Worm (Caenorhabditis elegans) whole organism, early embryonic: Measurements from ENCODE around the gene lin-8.

Experiments
- B0310.2 ChIP-seq: sonication (generic microtip); optimal IDR thresholded peaks from 2 replicates; lab custom pipeline; 2016; ENCODE audit warnings: mild to moderate bottlenecking, missing genetic modification characterization, missing compliant biosample characterization
- F13C5.2 ChIP-seq: sonication (generic microtip); optimal IDR thresholded peaks from 2 replicates; lab custom pipeline; 2017; ENCODE audit warnings: mild to moderate bottlenecking, missing genetic modification characterization, inconsistent platforms, missing compliant biosample characterization
- aly-1 ChIP-seq: sonication (generic microtip); optimal IDR thresholded peaks from 2 replicates; lab custom pipeline; 2016; ENCODE audit warnings: missing genetic modification characterization, missing compliant biosample characterization
- ama-1 ChIP-seq: fragments of 150-350 bp; optimal IDR thresholded peaks from 2 replicates; lab custom pipeline; 2014
- ceh-13 ChIP-seq: fragments of 200-800 bp; sonication (Bioruptor generic); optimal IDR thresholded peaks from 2 replicates; lab custom pipeline; 2018; ENCODE audit warnings: mild to moderate bottlenecking, missing genetic modification characterization, missing compliant biosample characterization
- ceh-36 ChIP-seq: sonication (generic microtip); optimal IDR thresholded peaks from 2 replicates; lab custom pipeline; 2016; ENCODE audit warnings: missing genetic modification characterization, inconsistent platforms, missing compliant biosample characterization
- ets-7 ChIP-seq: sonication (generic microtip); optimal IDR thresholded peaks from 2 replicates; lab custom pipeline; 2016; ENCODE audit warnings: missing genotype, missing genetic modification characterization, missing compliant biosample characterization
- flt-1 ChIP-seq: fragments of 200-800 bp; sonication (Bioruptor generic); IDR thresholded peaks from 2 replicates; pipeline ENCODE4 v1.3.6; 2022; ENCODE audit warnings: missing genetic modification characterization, missing compliant biosample characterization
- hmbx-1 ChIP-seq: sonication (generic microtip); optimal IDR thresholded peaks from 2 replicates; lab custom pipeline; 2016; ENCODE audit warnings: mild to moderate bottlenecking, missing genetic modification characterization, missing compliant biosample characterization
- hmg-4 ChIP-seq: fragments of 200-800 bp; sonication (Bioruptor generic); optimal IDR thresholded peaks from 2 replicates; lab custom pipeline; 2018; ENCODE audit warnings: mild to moderate bottlenecking, missing genetic modification characterization, missing compliant biosample characterization
- hnd-1 ChIP-seq: sonication (generic microtip); optimal IDR thresholded peaks from 2 replicates; lab custom pipeline; 2016; ENCODE audit warnings: missing genetic modification characterization, missing compliant biosample characterization
- pes-1 ChIP-seq: fragments of 200-800 bp; sonication (Bioruptor generic); IDR thresholded peaks from 2 replicates; pipeline ENCODE4 v1.3.6; 2022; ENCODE audit warnings: missing genetic modification reagents, missing genetic modification characterization, missing compliant biosample characterization
- scrt-1 ChIP-seq: fragments of 200-800 bp; sonication (Bioruptor generic); IDR thresholded peaks from 2 replicates; pipeline ENCODE4 v1.3.6; 2022; ENCODE audit warnings: missing genetic modification characterization, missing compliant biosample characterization
- sea-1 ChIP-seq: fragments of 200-800 bp; sonication (Bioruptor generic); conservative IDR thresholded peaks from 2 replicates; pipeline ENCODE4 v1.3.6; 2022; ENCODE audit warnings: missing genetic modification characterization, missing compliant biosample characterization
- tbx-11 ChIP-seq: fragments of 200-800 bp; sonication (Bioruptor generic); IDR thresholded peaks from 2 replicates; pipeline ENCODE4 v1.3.6; 2022; ENCODE audit warnings: missing genetic modification characterization, missing compliant biosample characterization
- tbx-37 ChIP-seq: fragments of 200-800 bp; sonication (Bioruptor generic); conservative IDR thresholded peaks from 2 replicates; pipeline ENCODE4 v1.3.6; 2022; ENCODE audit warnings: missing genetic modification reagents, missing genetic modification characterization, missing compliant biosample characterization
- tra-4 ChIP-seq: sonication (generic microtip); optimal IDR thresholded peaks from 2 replicates; lab custom pipeline; 2017; ENCODE audit warnings: missing genetic modification characterization, missing compliant biosample characterization

lin-8 gene

DNA sequence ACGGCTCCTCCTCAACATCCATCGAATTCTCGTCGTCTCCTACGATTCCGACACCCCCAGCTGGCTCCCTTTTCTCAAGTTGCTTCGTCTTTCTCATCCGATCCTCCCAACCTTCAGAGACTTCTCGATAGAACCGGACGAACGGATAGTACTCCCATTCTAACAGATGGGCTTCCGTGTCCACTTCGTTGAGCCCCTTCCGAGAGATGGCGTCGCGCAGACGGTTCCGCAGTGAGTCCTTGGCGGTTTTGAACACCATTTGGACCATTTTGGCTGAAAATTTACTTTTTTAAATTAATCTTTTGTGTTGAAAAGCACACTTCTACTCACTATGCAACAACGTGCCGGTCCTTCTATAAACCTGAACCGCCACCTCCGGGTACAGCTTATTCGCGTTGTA, 2.9 kb upstream of the lin-8 start:
- no peak for TF ChIP-seq ets-7

DNA sequence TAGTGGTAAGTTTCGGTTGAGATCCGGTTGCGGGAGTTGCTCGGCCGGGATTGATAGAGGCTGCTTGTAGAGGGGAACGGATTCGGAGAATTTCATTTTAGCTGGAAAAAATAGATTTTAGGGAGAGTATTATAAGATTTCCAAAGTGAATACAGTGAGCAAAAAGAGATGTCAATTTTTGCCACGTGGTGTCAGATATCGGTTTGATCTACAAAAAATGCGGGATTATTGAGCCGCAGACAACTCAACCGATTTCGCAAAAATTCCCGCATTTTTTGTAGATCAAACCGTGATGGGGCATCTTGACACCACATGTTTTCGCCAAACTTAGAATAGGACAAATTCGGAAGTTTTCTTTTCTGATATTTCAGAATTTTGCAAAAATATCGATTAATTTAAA, 2.4 kb upstream of the lin-8 start, which contains the start of gene lido-13:
lido-13 (minus strand) TSS at position 101 of the 400 bp plus-strand sequence.
- TF ChIP-seq hmg-4 (GFP tag; lab: Kevin White, UChicago) (no peak), tbx-11 (GFP tag; lab: Robert Waterston, UW) (no peak), ets-7 (no peak), hnd-1 (tag; lab: Kevin White, UChicago) (no peak), sea-1 (GFP tag; lab: Robert Waterston, UW) (no peak), ceh-13 (GFP tag; lab: Kevin White, UChicago) (no peak), F13C5.2 (tag; lab: Kevin White, UChicago) (no peak), pes-1 (GFP tag; lab: Robert Waterston, UW) (no peak), B0310.2 (no peak), scrt-1 (GFP tag; lab: Robert Waterston, UW) (no peak)

- TF ChIP-seq aly-1 (tag; lab: Kevin White, UChicago) (peak; percentile 36), F13C5.2 (tag; lab: Kevin White, UChicago) (no peak)
Measured at ce11 chrII:3054622-3055021, 2.0 kb upstream of the lin-8 start.

- peak; percentile 9 for TF ChIP-seq ceh-36
- peak; percentile 9 for TF ChIP-seq aly-1 (tag; lab: Kevin White, UChicago)
- TF ChIP-seq tbx-11 (GFP tag; lab: Robert Waterston, UW), result no peak
- peak; percentile 49 for TF ChIP-seq F13C5.2 (tag; lab: Kevin White, UChicago)
- peak; percentile 44 for TF ChIP-seq hmg-4 (GFP tag; lab: Kevin White, UChicago)
Measured at ce11 chrII:3055531-3055930, 1.1 kb upstream of the lin-8 start.

- TF ChIP-seq tbx-37 (no peak), tra-4 (tag; lab: Kevin White, UChicago) (no peak), F13C5.2 (tag; lab: Kevin White, UChicago) (no peak), hnd-1 (tag; lab: Kevin White, UChicago) (no peak), ceh-36 (no peak), aly-1 (tag; lab: Kevin White, UChicago) (no peak), flt-1 (GFP tag; lab: Robert Waterston, UW) (no peak), scrt-1 (GFP tag; lab: Robert Waterston, UW) (no peak)
Measured at ce11 chrII:3060782-3061181, 4.2 kb downstream of the lin-8 start, which contains the start of gene Y25C1A.6. Gene Y25C1A.6 (plus strand): TSS chrII:3061082.

ce11 chrII:3061605-3062004, 5.0 kb downstream of the lin-8 start:
- no peak for TF ChIP-seq ets-7
- TF ChIP-seq tra-4 (tag; lab: Kevin White, UChicago), result no peak
- TF ChIP-seq F13C5.2 (tag; lab: Kevin White, UChicago), result no peak
- no peak for TF ChIP-seq tbx-11 (GFP tag; lab: Robert Waterston, UW)
- no peak for TF ChIP-seq ceh-13 (GFP tag; lab: Kevin White, UChicago)
- no peak for TF ChIP-seq flt-1 (GFP tag; lab: Robert Waterston, UW)
- TF ChIP-seq hnd-1 (tag; lab: Kevin White, UChicago), result no peak
- TF ChIP-seq sea-1 (GFP tag; lab: Robert Waterston, UW), result no peak
- no peak for TF ChIP-seq scrt-1 (GFP tag; lab: Robert Waterston, UW)
- no peak for TF ChIP-seq aly-1 (tag; lab: Kevin White, UChicago)
- no peak for TF ChIP-seq hmbx-1 (tag; lab: Kevin White, UChicago)
- no peak for TF ChIP-seq tbx-37
- no peak for TF ChIP-seq ceh-36
- no peak for TF ChIP-seq ama-1 (lab: Kevin White, UChicago)

DNA sequence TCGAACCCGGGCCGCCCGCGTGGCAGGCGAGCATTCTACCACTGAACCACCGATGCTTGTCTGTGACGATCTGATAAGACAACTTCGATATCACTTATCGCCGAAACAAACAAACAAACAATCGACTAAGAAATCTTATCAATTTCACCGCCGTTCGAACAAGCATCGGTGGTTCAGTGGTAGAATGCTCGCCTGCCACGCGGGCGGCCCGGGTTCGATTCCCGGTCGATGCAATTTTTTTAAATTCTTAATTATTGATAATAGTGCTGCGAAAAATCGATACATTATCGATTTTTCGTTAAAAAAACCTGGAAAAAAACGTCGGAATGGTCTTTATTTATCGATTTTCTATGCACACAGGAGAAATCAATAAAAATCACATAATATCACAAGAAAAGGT, 5.6 kb downstream of the lin-8 start:
- TF ChIP-seq ceh-13 (GFP tag; lab: Kevin White, UChicago), result no peak
- 0 out of 2 replicates have a peak, but pooled peaks have one; percentile 26 for TF ChIP-seq pes-1 (GFP tag; lab: Robert Waterston, UW)
- TF ChIP-seq scrt-1 (GFP tag; lab: Robert Waterston, UW), result 0 out of 2 replicates have a peak, but pooled peaks have one; percentile 9

- TF ChIP-seq hmbx-1 (tag; lab: Kevin White, UChicago) (no peak), aly-1 (tag; lab: Kevin White, UChicago) (no peak), ets-7 (no peak), sea-1 (GFP tag; lab: Robert Waterston, UW) (no peak), ama-1 (lab: Kevin White, UChicago) (no peak), pes-1 (GFP tag; lab: Robert Waterston, UW) (no peak), F13C5.2 (tag; lab: Kevin White, UChicago) (no peak), B0310.2 (no peak), tra-4 (tag; lab: Kevin White, UChicago) (no peak), tbx-11 (GFP tag; lab: Robert Waterston, UW) (no peak), hnd-1 (tag; lab: Kevin White, UChicago) (no peak), tbx-37 (no peak), hmg-4 (GFP tag; lab: Kevin White, UChicago) (no peak), ceh-36 (no peak), scrt-1 (GFP tag; lab: Robert Waterston, UW) (no peak), ceh-13 (GFP tag; lab: Kevin White, UChicago) (no peak), flt-1 (GFP tag; lab: Robert Waterston, UW) (no peak)
Measured at ce11 chrII:3062876-3063275, 6.3 kb downstream of the lin-8 start.

ce11 chrII:3063366-3063765, 6.7 kb downstream of the lin-8 start:
- no peak for TF ChIP-seq tra-4 (tag; lab: Kevin White, UChicago)
- no peak for TF ChIP-seq hnd-1 (tag; lab: Kevin White, UChicago)
- TF ChIP-seq sea-1 (GFP tag; lab: Robert Waterston, UW), result no peak
